Worm (Caenorhabditis elegans): ENCODE measurements around the gene txt-5.

txt-5 gene

DNA sequence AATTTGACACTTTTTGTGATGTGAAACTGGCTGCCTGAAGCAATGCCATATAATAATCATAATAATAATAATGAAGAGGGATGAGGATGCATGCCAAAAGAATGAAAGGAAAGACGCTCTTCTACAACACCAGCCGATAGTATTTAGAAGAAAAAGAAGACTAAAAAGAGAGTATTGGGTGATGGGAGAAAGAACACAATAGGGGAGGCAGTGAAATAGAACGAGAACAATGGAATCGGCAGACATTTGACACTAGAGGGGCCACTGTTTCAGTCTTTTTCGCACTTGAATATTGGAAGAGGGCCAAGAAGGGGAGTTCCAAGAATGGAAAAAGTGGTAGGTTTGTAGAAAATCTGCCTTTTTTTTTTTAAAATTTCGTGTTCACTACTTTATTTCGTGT is 10.2 kb upstream of the txt-5 start, which contains the start of gene memo-1:
memo-1 (minus strand) TSS at position 2 of the 400 bp plus-strand sequence.
- TF ChIP-seq sox-2 (GFP tag; IDR thresholded peaks at IDR 0.05) (peak; percentile 44), hlh-30 (tag; optimal IDR thresholded peaks at IDR 0.05; ENCODE audit: insufficient read depth) (no peak), nhr-11 (tag; optimal IDR thresholded peaks at IDR 0.05) (no peak), fkh-10 (GFP tag; optimal IDR thresholded peaks at IDR 0.05) (no peak), dve-1 (tag; optimal IDR thresholded peaks at IDR 0.05) (no peak)

DNA sequence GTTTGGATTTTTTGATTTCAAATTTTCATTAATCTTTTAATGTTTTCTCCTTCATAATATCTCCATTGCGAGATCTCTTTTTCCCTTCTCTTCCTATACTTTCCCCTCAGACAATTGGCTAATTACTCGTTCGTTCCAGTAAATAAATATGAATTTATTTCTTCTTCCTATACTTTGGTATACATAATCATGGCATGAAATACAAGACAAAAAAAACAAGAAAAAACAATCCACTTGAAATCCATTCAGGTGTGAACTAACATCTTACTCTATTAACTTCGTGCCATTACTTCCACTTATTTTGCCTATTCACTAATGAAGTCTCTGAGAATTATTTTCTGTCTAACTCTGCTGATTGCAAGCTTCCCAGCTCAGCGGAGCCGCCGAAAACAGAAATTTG is 5.3 kb upstream of the txt-5 start, which contains the start of gene grd-8:
grd-8 (plus strand) TSS at position 301 of the 400 bp plus-strand sequence.
- TF ChIP-seq nhr-232 (tag; optimal IDR thresholded peaks at IDR 0.05) (no peak), ceh-2 (tag; optimal IDR thresholded peaks at IDR 0.05) (no peak), elt-2 (tag; optimal IDR thresholded peaks at IDR 0.05) (no peak), ceh-6 (GFP tag; optimal IDR thresholded peaks at IDR 0.05) (no peak), syd-9 (tag; optimal IDR thresholded peaks at IDR 0.05) (no peak), hlh-6 (tag; optimal IDR thresholded peaks at IDR 0.05) (no peak), ceh-31 (tag; optimal IDR thresholded peaks at IDR 0.05) (no peak), tbx-2 (tag; optimal IDR thresholded peaks at IDR 0.05) (no peak), hlh-8 (tag; optimal IDR thresholded peaks at IDR 0.05) (no peak), tbx-7 (tag; optimal IDR thresholded peaks at IDR 0.05) (no peak), nfya-1 (tag; optimal IDR thresholded peaks at IDR 0.05) (no peak), pat-9 (tag; optimal IDR thresholded peaks at IDR 0.05) (no peak), ceh-45 (GFP tag; IDR thresholded peaks at IDR 0.05) (no peak), mec-3 (tag; optimal IDR thresholded peaks at IDR 0.05; ENCODE audit: borderline replicate concordance) (no peak)

DNA sequence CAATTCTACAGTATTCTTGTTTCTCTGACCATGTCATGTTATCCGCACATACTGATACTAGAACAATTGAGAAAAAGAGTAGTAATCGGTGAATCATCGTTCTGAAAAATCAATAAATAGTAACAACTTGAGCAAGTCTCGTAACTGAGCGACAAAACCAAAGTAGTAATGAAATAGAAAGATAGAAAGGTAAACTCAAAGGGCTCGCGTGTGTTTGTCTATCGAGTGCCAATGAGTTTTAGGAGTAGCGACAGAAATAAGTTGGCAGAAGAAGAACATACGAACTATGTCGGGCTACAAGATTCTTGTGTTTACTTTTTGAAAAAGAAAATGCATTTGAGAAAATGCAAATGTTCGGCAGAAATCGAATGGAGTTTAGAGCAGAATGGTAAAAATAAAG is 2.6 kb upstream of the txt-5 start, which contains the start of gene C37C3.12:
C37C3.12 (minus strand) TSS at position 101 of the 400 bp plus-strand sequence.
- no peak for TF ChIP-seq hlh-8 (tag; optimal IDR thresholded peaks at IDR 0.05)
- TF ChIP-seq fax-1 (tag; optimal IDR thresholded peaks at IDR 0.05): no peak
- no peak for TF ChIP-seq hlh-15 (tag; optimal IDR thresholded peaks at IDR 0.05)
- no peak for TF ChIP-seq ceh-22 (tag; optimal IDR thresholded peaks at IDR 0.05)
- TF ChIP-seq fkh-10 (GFP tag; optimal IDR thresholded peaks at IDR 0.05): no peak
- no peak for TF ChIP-seq nhr-232 (tag; optimal IDR thresholded peaks at IDR 0.05)
- no peak for TF ChIP-seq ttx-3 (tag; optimal IDR thresholded peaks at IDR 0.05)
- TF ChIP-seq ama-1 (optimal IDR thresholded peaks at IDR 0.05): no peak
- no peak for TF ChIP-seq ceh-6 (GFP tag; optimal IDR thresholded peaks at IDR 0.05)
- TF ChIP-seq F13H6.1 (tag; optimal IDR thresholded peaks at IDR 0.05): no peak
- TF ChIP-seq odd-2 (tag; optimal IDR thresholded peaks at IDR 0.05): no peak
- no peak for TF ChIP-seq pros-1 (tag; optimal IDR thresholded peaks at IDR 0.05)
- TF ChIP-seq hlh-6 (tag; optimal IDR thresholded peaks at IDR 0.05): no peak
- no peak for TF ChIP-seq pqm-1 (tag; optimal IDR thresholded peaks at IDR 0.05)
- no peak for TF ChIP-seq ceh-45 (GFP tag; IDR thresholded peaks at IDR 0.05)
- TF ChIP-seq madf-2 (tag; optimal IDR thresholded peaks at IDR 0.05): no peak
- TF ChIP-seq K09A11.1 (tag; optimal IDR thresholded peaks at IDR 0.05; ENCODE audit: insufficient read depth): no peak
- TF ChIP-seq fkh-6 (tag; optimal IDR thresholded peaks at IDR 0.05): no peak
- TF ChIP-seq sox-4 (tag; optimal IDR thresholded peaks at IDR 0.05): no peak

DNA sequence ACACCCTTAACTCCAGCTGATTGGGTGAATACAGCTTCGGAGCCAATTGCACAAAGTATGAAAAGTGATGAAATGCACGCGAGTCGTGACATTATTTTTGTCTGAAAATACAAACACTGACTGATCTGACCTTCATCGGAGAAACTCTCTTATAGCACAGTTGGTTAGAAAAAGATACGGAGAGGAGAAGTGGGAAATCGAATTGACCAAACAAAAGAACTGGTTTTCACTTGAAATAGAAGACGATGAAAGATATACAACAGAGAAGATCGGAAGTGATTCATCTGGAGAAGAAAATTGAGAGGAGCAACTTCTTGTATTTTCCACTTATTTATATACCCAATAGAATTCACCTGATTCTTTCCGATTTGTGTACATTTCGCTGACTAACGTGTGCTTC is 875 bp upstream of the txt-5 start, which contains the start of gene ttr-33:
ttr-33 (minus strand) TSS at position 101 of the 400 bp plus-strand sequence.
- TF ChIP-seq ceh-19 (GFP tag; optimal IDR thresholded peaks at IDR 0.05): no peak
- no peak for TF ChIP-seq sox-2 (GFP tag; IDR thresholded peaks at IDR 0.05)
- no peak for TF ChIP-seq rnt-1 (tag; optimal IDR thresholded peaks at IDR 0.05)
- TF ChIP-seq ahr-1 (tag; optimal IDR thresholded peaks at IDR 0.05): no peak
- TF ChIP-seq hlh-6 (tag; optimal IDR thresholded peaks at IDR 0.05): no peak
- TF ChIP-seq ceh-14 (tag; optimal IDR thresholded peaks at IDR 0.05): no peak
- no peak for TF ChIP-seq sdc-2 (tag; optimal IDR thresholded peaks at IDR 0.05)
- no peak for TF ChIP-seq ceh-6 (GFP tag; optimal IDR thresholded peaks at IDR 0.05)
- TF ChIP-seq ceh-45 (GFP tag; IDR thresholded peaks at IDR 0.05): no peak
- TF ChIP-seq fkh-6 (tag; optimal IDR thresholded peaks at IDR 0.05): no peak
- TF ChIP-seq unc-42 (tag; optimal IDR thresholded peaks at IDR 0.05): no peak
- TF ChIP-seq C08G9.2 (tag; optimal IDR thresholded peaks at IDR 0.05): no peak
- TF ChIP-seq pros-1 (tag; optimal IDR thresholded peaks at IDR 0.05): no peak
